Worm (Caenorhabditis elegans) whole organism, early embryonic: ENCODE results near the gene sqv-3.

Experiments
- B0310.2 ChIP-seq: sonication (generic microtip); optimal IDR thresholded peaks from 2 replicates; lab custom pipeline; 2016; ENCODE audit warnings: mild to moderate bottlenecking, missing genetic modification characterization, missing compliant biosample characterization
- F13C5.2 ChIP-seq: sonication (generic microtip); optimal IDR thresholded peaks from 2 replicates; lab custom pipeline; 2017; ENCODE audit warnings: mild to moderate bottlenecking, missing genetic modification characterization, inconsistent platforms, missing compliant biosample characterization
- aly-1 ChIP-seq: sonication (generic microtip); optimal IDR thresholded peaks from 2 replicates; lab custom pipeline; 2016; ENCODE audit warnings: missing genetic modification characterization, missing compliant biosample characterization
- ama-1 ChIP-seq: fragments of 150-350 bp; optimal IDR thresholded peaks from 2 replicates; lab custom pipeline; 2014
- ceh-13 ChIP-seq: fragments of 200-800 bp; sonication (Bioruptor generic); optimal IDR thresholded peaks from 2 replicates; lab custom pipeline; 2018; ENCODE audit warnings: mild to moderate bottlenecking, missing genetic modification characterization, missing compliant biosample characterization
- ceh-36 ChIP-seq: sonication (generic microtip); optimal IDR thresholded peaks from 2 replicates; lab custom pipeline; 2016; ENCODE audit warnings: missing genetic modification characterization, inconsistent platforms, missing compliant biosample characterization
- ets-7 ChIP-seq: sonication (generic microtip); optimal IDR thresholded peaks from 2 replicates; lab custom pipeline; 2016; ENCODE audit warnings: missing genotype, missing genetic modification characterization, missing compliant biosample characterization
- flt-1 ChIP-seq: fragments of 200-800 bp; sonication (Bioruptor generic); IDR thresholded peaks from 2 replicates; pipeline ENCODE4 v1.3.6; 2022; ENCODE audit warnings: missing genetic modification characterization, missing compliant biosample characterization
- hmbx-1 ChIP-seq: sonication (generic microtip); optimal IDR thresholded peaks from 2 replicates; lab custom pipeline; 2016; ENCODE audit warnings: mild to moderate bottlenecking, missing genetic modification characterization, missing compliant biosample characterization
- hmg-4 ChIP-seq: fragments of 200-800 bp; sonication (Bioruptor generic); optimal IDR thresholded peaks from 2 replicates; lab custom pipeline; 2018; ENCODE audit warnings: mild to moderate bottlenecking, missing genetic modification characterization, missing compliant biosample characterization
- hnd-1 ChIP-seq: sonication (generic microtip); optimal IDR thresholded peaks from 2 replicates; lab custom pipeline; 2016; ENCODE audit warnings: missing genetic modification characterization, missing compliant biosample characterization
- pes-1 ChIP-seq: fragments of 200-800 bp; sonication (Bioruptor generic); IDR thresholded peaks from 2 replicates; pipeline ENCODE4 v1.3.6; 2022; ENCODE audit warnings: missing genetic modification reagents, missing genetic modification characterization, missing compliant biosample characterization
- scrt-1 ChIP-seq: fragments of 200-800 bp; sonication (Bioruptor generic); IDR thresholded peaks from 2 replicates; pipeline ENCODE4 v1.3.6; 2022; ENCODE audit warnings: missing genetic modification characterization, missing compliant biosample characterization
- sea-1 ChIP-seq: fragments of 200-800 bp; sonication (Bioruptor generic); conservative IDR thresholded peaks from 2 replicates; pipeline ENCODE4 v1.3.6; 2022; ENCODE audit warnings: missing genetic modification characterization, missing compliant biosample characterization
- tbx-11 ChIP-seq: fragments of 200-800 bp; sonication (Bioruptor generic); IDR thresholded peaks from 2 replicates; pipeline ENCODE4 v1.3.6; 2022; ENCODE audit warnings: missing genetic modification characterization, missing compliant biosample characterization
- tbx-37 ChIP-seq: fragments of 200-800 bp; sonication (Bioruptor generic); conservative IDR thresholded peaks from 2 replicates; pipeline ENCODE4 v1.3.6; 2022; ENCODE audit warnings: missing genetic modification reagents, missing genetic modification characterization, missing compliant biosample characterization
- tra-4 ChIP-seq: sonication (generic microtip); optimal IDR thresholded peaks from 2 replicates; lab custom pipeline; 2017; ENCODE audit warnings: missing genetic modification characterization, missing compliant biosample characterization

The sqv-3 gene

ce11 chrIII:9762093-9762748 lies 17.9 kb downstream of the sqv-3 start, which contains the start of gene gcc-2:
TSS of gene gcc-2 (minus strand) at chrIII:9762143.
- TF ChIP-seq F13C5.2 (tag; lab: Kevin White, UChicago) (no peak), sea-1 (no peak), hmbx-1 (tag; lab: Kevin White, UChicago) (no peak), tbx-37 (GFP tag; lab: Robert Waterston, UW) (no peak)

ce11 chrIII:9760184-9760583 lies 20.0 kb downstream of the sqv-3 start:
- TF ChIP-seq flt-1 (no peak), ceh-36 (tag; lab: Kevin White, UChicago) (no peak), tra-4 (tag; lab: Kevin White, UChicago) (no peak), ceh-13 (GFP tag; lab: Kevin White, UChicago) (no peak), pes-1 (GFP tag; lab: Robert Waterston, UW) (no peak), sea-1 (no peak), B0310.2 (tag; lab: Kevin White, UChicago) (no peak), tbx-37 (GFP tag; lab: Robert Waterston, UW) (no peak)

- TF ChIP-seq tbx-11 (GFP tag; lab: Robert Waterston, UW) (no peak), scrt-1 (GFP tag; lab: Robert Waterston, UW) (no peak), sea-1 (no peak), ama-1 (no peak), F13C5.2 (tag; lab: Kevin White, UChicago) (no peak), hmbx-1 (tag; lab: Kevin White, UChicago) (no peak)
Measured at ce11 chrIII:9758848-9759247, 21.3 kb downstream of the sqv-3 start, which contains the start of gene rmd-1. TSS of gene rmd-1 (plus strand) at chrIII:9759094.

ce11 chrIII:9757414-9757813 lies 22.7 kb downstream of the sqv-3 start, which contains the start of gene vps-53:
TSS of gene vps-53 (minus strand) at chrIII:9757514.
- no peak for TF ChIP-seq tra-4 (tag; lab: Kevin White, UChicago)
- TF ChIP-seq sea-1, result no peak
- TF ChIP-seq flt-1, result no peak
- TF ChIP-seq tbx-37 (GFP tag; lab: Robert Waterston, UW), result no peak
- TF ChIP-seq ceh-13 (GFP tag; lab: Kevin White, UChicago), result no peak
- no peak for TF ChIP-seq hmg-4 (GFP tag; lab: Kevin White, UChicago)
- no peak for TF ChIP-seq ets-7
- no peak for TF ChIP-seq ama-1
- no peak for TF ChIP-seq B0310.2 (tag; lab: Kevin White, UChicago)
- TF ChIP-seq hnd-1, result no peak
- no peak for TF ChIP-seq hmbx-1 (tag; lab: Kevin White, UChicago)

- TF ChIP-seq aly-1 (no peak), F13C5.2 (tag; lab: Kevin White, UChicago) (no peak), ama-1 (no peak), flt-1 (no peak), tra-4 (tag; lab: Kevin White, UChicago) (no peak), scrt-1 (GFP tag; lab: Robert Waterston, UW) (no peak), ceh-36 (tag; lab: Kevin White, UChicago) (no peak), hmbx-1 (tag; lab: Kevin White, UChicago) (no peak), hmg-4 (GFP tag; lab: Kevin White, UChicago) (no peak), tbx-11 (GFP tag; lab: Robert Waterston, UW) (no peak), ets-7 (no peak), ceh-13 (GFP tag; lab: Kevin White, UChicago) (no peak), tbx-37 (GFP tag; lab: Robert Waterston, UW) (no peak)
Measured at ce11 chrIII:9752852-9753251, 27.3 kb downstream of the sqv-3 start, which contains the start of gene ech-6. TSS of gene ech-6 (minus strand) at chrIII:9752883.

- TF ChIP-seq pes-1 (GFP tag; lab: Robert Waterston, UW) (no peak), hmbx-1 (tag; lab: Kevin White, UChicago) (no peak), tra-4 (tag; lab: Kevin White, UChicago) (no peak), hmg-4 (GFP tag; lab: Kevin White, UChicago) (no peak), F13C5.2 (tag; lab: Kevin White, UChicago) (no peak), aly-1 (no peak), hnd-1 (no peak), ceh-13 (GFP tag; lab: Kevin White, UChicago) (no peak), ama-1 (no peak), sea-1 (no peak), scrt-1 (GFP tag; lab: Robert Waterston, UW) (no peak), ets-7 (no peak), B0310.2 (tag; lab: Kevin White, UChicago) (no peak), tbx-37 (GFP tag; lab: Robert Waterston, UW) (no peak), tbx-11 (GFP tag; lab: Robert Waterston, UW) (no peak), flt-1 (no peak), ceh-36 (tag; lab: Kevin White, UChicago) (no peak)
Measured at ce11 chrIII:9751074-9751473, 29.1 kb downstream of the sqv-3 start, which contains the start of gene T05G5.5. TSS of gene T05G5.5 (minus strand) at chrIII:9751432.

- TF ChIP-seq ceh-36 (tag; lab: Kevin White, UChicago) (no peak), hmg-4 (GFP tag; lab: Kevin White, UChicago) (no peak)
Measured at ce11 chrIII:9748694-9749093, 31.5 kb downstream of the sqv-3 start, which contains the start of gene T05G5.4. TSS of gene T05G5.4 (plus strand) at chrIII:9748934.

- TF ChIP-seq ceh-13 (GFP tag; lab: Kevin White, UChicago), result no peak
- peak; percentile 33 for TF ChIP-seq hmg-4 (GFP tag; lab: Kevin White, UChicago)
Measured at ce11 chrIII:9747133-9747532, 33.0 kb downstream of the sqv-3 start, which contains the start of the genes iff-1 and cdk-1. TSS of gene iff-1 (minus strand) at chrIII:9747193. TSS of gene cdk-1 (plus strand) at chrIII:9747472.
